Worm (Caenorhabditis elegans): ENCODE data around the gene F38H4.3.
A peak's percentile ranks its signal among the peaks of the same experiment; 100 is the strongest.

- no peak for TF ChIP-seq hmbx-1 (tag; optimal IDR thresholded peaks at IDR 0.05)
- TF ChIP-seq ama-1 (optimal IDR thresholded peaks at IDR 0.05), result peak; percentile 41
Measured at ce11 chrIV:11820067-11820913, 21.9 kb upstream of the F38H4.3 start.

Measured in whole organism, early embryonic.